Worm (Caenorhabditis elegans) whole organism, L4 larva: ENCODE results near the gene Y55D5A.1.

Experiments
- F26F4.8 ChIP-seq: fragments of 200-800 bp; sonication (Bioruptor generic); conservative IDR thresholded peaks from 2 replicates; pipeline ENCODE4 v1.3.6; 2022; ENCODE audit warnings: missing genetic modification characterization, missing compliant biosample characterization
- Y75B8A.6 ChIP-seq: fragments of 200-800 bp; sonication (Bioruptor generic); IDR thresholded peaks from 2 replicates; pipeline ENCODE4 v1.3.6; 2022; ENCODE audit warnings: missing genetic modification reagents, missing genetic modification characterization, missing compliant biosample characterization
- aly-2 ChIP-seq: sonication (generic microtip); optimal IDR thresholded peaks from 2 replicates; lab custom pipeline; 2018; ENCODE audit warnings: missing biosample characterization, missing genetic modification characterization
- ceh-62 ChIP-seq: sonication (generic microtip); optimal IDR thresholded peaks from 2 replicates; lab custom pipeline; 2017; ENCODE audit warnings: missing biosample characterization, missing genetic modification characterization
- egl-27 ChIP-seq: sonication (generic microtip); optimal IDR thresholded peaks from 3 replicates; lab custom pipeline; 2017; ENCODE audit warnings: missing biosample characterization, missing genetic modification reagents, missing genetic modification characterization
- egl-43 ChIP-seq: fragments of 200-800 bp; sonication (Bioruptor generic); IDR thresholded peaks from 2 replicates; pipeline ENCODE4 v1.3.6; 2022; ENCODE audit warnings: missing genetic modification reagents, missing genetic modification characterization, missing compliant biosample characterization
- fos-1 ChIP-seq: fragments of 150-350 bp; optimal IDR thresholded peaks from 2 replicates; lab custom pipeline; 2014; ENCODE audit warnings: missing biosample characterization, missing genetic modification characterization
- nhr-25 ChIP-seq: sonication (generic microtip); optimal IDR thresholded peaks from 2 replicates; lab custom pipeline; 2017; ENCODE audit warnings: missing genetic modification characterization, mild to moderate bottlenecking, missing compliant biosample characterization, antibody characterized with exemption, moderate library complexity, borderline replicate concordance; ENCODE audit not compliant: insufficient read depth
- nhr-77 ChIP-seq: fragments of 150-350 bp; optimal IDR thresholded peaks from 2 replicates; lab custom pipeline; 2014; ENCODE audit warnings: missing biosample characterization, missing genetic modification characterization
- set-16 ChIP-seq: fragments of 200-800 bp; sonication (Bioruptor generic); IDR thresholded peaks from 2 replicates; pipeline ENCODE4 v1.3.6; 2022; ENCODE audit warnings: missing genetic modification reagents, missing genetic modification characterization, missing compliant biosample characterization
- snpc-4 ChIP-seq: fragments of 150-350 bp; optimal IDR thresholded peaks from 2 replicates; lab custom pipeline; 2014; ENCODE audit warnings: missing biosample characterization, missing genetic modification characterization
- unc-62 ChIP-seq, 3 experiments: fragments of 150-350 bp in 1 of 3; sonication (generic microtip); optimal IDR thresholded peaks in 2 of 3; peaks in 1 of 3; 1 replicate in 1 of 3; 2 replicates in 2 of 3; lab custom pipeline; 2014 to 2017; ENCODE audit warnings: missing biosample characterization in 3 of 3, missing genetic modification characterization in 3 of 3, missing genetic modification reagents in 3 of 3, missing genotype in 1 of 3
- zip-11 ChIP-seq: fragments of 200-800 bp; sonication (Bioruptor generic); IDR thresholded peaks from 2 replicates; pipeline ENCODE4 v1.3.6; 2022; ENCODE audit warnings: missing genetic modification characterization, missing compliant biosample characterization
- ztf-11 ChIP-seq: fragments of 150-350 bp; optimal IDR thresholded peaks from 2 replicates; lab custom pipeline; 2014; ENCODE audit warnings: missing biosample characterization, missing genetic modification characterization

DNA sequence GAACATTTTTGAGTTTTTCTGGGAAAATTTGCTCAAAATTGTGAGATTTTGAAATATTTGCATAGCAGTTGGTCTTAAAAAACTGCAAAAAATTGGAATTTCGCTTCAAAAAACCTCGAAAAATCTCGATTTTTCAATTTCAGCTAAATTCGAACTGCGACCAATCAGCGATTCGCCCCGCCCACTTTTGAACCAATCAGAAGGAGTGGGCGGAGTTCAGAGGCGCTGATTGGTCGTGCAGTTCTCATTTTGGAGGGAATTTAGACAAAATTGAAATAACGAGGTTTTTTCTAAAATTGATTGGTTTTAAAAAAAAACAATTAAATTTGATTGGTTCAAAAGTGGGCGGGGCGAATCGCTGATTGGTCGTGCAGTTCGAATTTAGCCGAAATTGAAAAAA is 51.3 kb downstream of the Y55D5A.1 start:
- no peak for TF ChIP-seq set-16 (GFP tag; lab: Robert Waterston, UW)
- no peak for TF ChIP-seq aly-2 (tag; lab: Kevin White, UChicago)
- no peak for TF ChIP-seq zip-11 (GFP tag; lab: Robert Waterston, UW)
- no peak for TF ChIP-seq fos-1
- TF ChIP-seq snpc-4, result no peak
- no peak for TF ChIP-seq egl-27 (tag; lab: Kevin White, UChicago)
- no peak for TF ChIP-seq egl-43
- TF ChIP-seq F26F4.8 (GFP tag; lab: Robert Waterston, UW), result no peak
- no peak for TF ChIP-seq nhr-25 (tag; lab: Kevin White, UChicago)
- no peak for TF ChIP-seq ztf-11 (tag; lab: Kevin White, UChicago)
- TF ChIP-seq Y75B8A.6 (GFP tag; lab: Robert Waterston, UW), result no peak
- TF ChIP-seq unc-62 (GFP tag; optimal IDR thresholded peaks at IDR 0.05 in 1 of 2; lab: Kevin White, UChicago), result no peak
- no peak for TF ChIP-seq unc-62 (tag; optimal IDR thresholded peaks at IDR 0.05; lab: Kevin White, UChicago)
- no peak for TF ChIP-seq ceh-62 (tag; lab: Kevin White, UChicago)
- no peak for TF ChIP-seq nhr-77 (tag; lab: Kevin White, UChicago)
